Worm (Caenorhabditis elegans) whole organism, L1 larva: Measurements from ENCODE around the gene clec-148.

ENCODE experiments used
- C16A3.4 ChIP-seq: fragments of 150-350 bp; optimal IDR thresholded peaks from 2 replicates; lab custom pipeline; 2014; ENCODE audit warnings: missing biosample characterization, missing genetic modification characterization
- F16B12.6 ChIP-seq: fragments of 150-350 bp; optimal IDR thresholded peaks from 2 replicates; lab custom pipeline; 2014; ENCODE audit warnings: missing biosample characterization, missing genetic modification characterization
- Y116A8C.19 ChIP-seq: sonication (generic microtip); optimal IDR thresholded peaks from 2 replicates; lab custom pipeline; 2016; ENCODE audit warnings: missing compliant biosample characterization, missing genetic modification characterization, borderline replicate concordance
- alr-1 ChIP-seq: fragments of 200-800 bp; sonication (Bioruptor generic); optimal IDR thresholded peaks from 2 replicates; lab custom pipeline; 2018; ENCODE audit warnings: borderline replicate concordance, mild to moderate bottlenecking, missing genetic modification characterization, missing compliant biosample characterization
- aly-2 ChIP-seq: fragments of 150-350 bp; optimal IDR thresholded peaks from 2 replicates; lab custom pipeline; 2014; ENCODE audit warnings: missing biosample characterization, missing genetic modification characterization
- ama-1 ChIP-seq: fragments of 150-350 bp; optimal IDR thresholded peaks from 2 replicates; lab custom pipeline; 2014
- blmp-1 ChIP-seq: fragments of 150-350 bp; optimal IDR thresholded peaks from 2 replicates; lab custom pipeline; 2014; ENCODE audit warnings: missing biosample characterization, missing genetic modification characterization
- ceh-8 ChIP-seq: fragments of 200-800 bp; sonication (Bioruptor generic); optimal IDR thresholded peaks from 2 replicates; lab custom pipeline; 2018; ENCODE audit warnings: mild to moderate bottlenecking, missing genetic modification characterization, moderate library complexity, missing compliant biosample characterization
- ceh-82 ChIP-seq, 3 experiments: fragments of 150-350 bp in 1 of 3; sonication (generic microtip) in 2 of 3; optimal IDR thresholded peaks; 2 replicates each; lab custom pipeline; 2014 to 2017; ENCODE audit warnings: missing biosample characterization in 3 of 3, missing genetic modification characterization in 3 of 3
- ceh-88 ChIP-seq: fragments of 200-800 bp; sonication (Bioruptor generic); IDR thresholded peaks from 2 replicates; pipeline ENCODE4 v1.3.6; 2022; ENCODE audit warnings: missing genetic modification characterization, missing compliant biosample characterization
- dpl-1 ChIP-seq, 3 experiments: fragments of 150-350 bp in 2 of 3; sonication (generic microtip) in 1 of 3; optimal IDR thresholded peaks; 2 replicates each; lab custom pipeline; 2014 to 2017; ENCODE audit warnings: missing biosample characterization in 3 of 3, missing genetic modification characterization in 3 of 3, missing genetic modification reagents in 3 of 3
- efl-1 ChIP-seq, 4 experiments: fragments of 150-350 bp; optimal IDR thresholded peaks in 3 of 4; peaks in 1 of 4; 1 replicate in 1 of 4; 2 replicates in 3 of 4; lab custom pipeline; 2014; ENCODE audit warnings: missing biosample characterization in 2 of 4, missing genetic modification characterization in 2 of 4, missing genetic modification reagents in 2 of 4
- elt-3 ChIP-seq, 6 experiments: fragments of 150-350 bp in 1 of 6; sonication (generic microtip); optimal IDR thresholded peaks; 2 replicates each; lab custom pipeline; 2017 to 2018; ENCODE audit warnings: missing biosample characterization in 6 of 6, missing genetic modification characterization in 6 of 6, inconsistent platforms in 1 of 6
- fkh-4 ChIP-seq: sonication (generic microtip); optimal IDR thresholded peaks from 2 replicates; lab custom pipeline; 2016; ENCODE audit warnings: missing compliant biosample characterization, missing genetic modification characterization, borderline replicate concordance
- fos-1 ChIP-seq: fragments of 150-350 bp; optimal IDR thresholded peaks from 2 replicates; lab custom pipeline; 2014; ENCODE audit warnings: missing biosample characterization, missing genetic modification characterization
- hlh-17 ChIP-seq: fragments of 200-800 bp; sonication (Bioruptor generic); optimal IDR thresholded peaks from 2 replicates; lab custom pipeline; 2018; ENCODE audit warnings: missing genetic modification characterization, mild to moderate bottlenecking, missing compliant biosample characterization, moderate library complexity, borderline replicate concordance
- irx-1 ChIP-seq: sonication (generic microtip); optimal IDR thresholded peaks from 2 replicates; lab custom pipeline; 2016; ENCODE audit warnings: missing genetic modification characterization, missing compliant biosample characterization
- lin-14 ChIP-seq: fragments of 200-800 bp; sonication (Bioruptor generic); optimal IDR thresholded peaks from 2 replicates; lab custom pipeline; 2018; ENCODE audit warnings: mild to moderate bottlenecking, missing genetic modification characterization, moderate library complexity, missing compliant biosample characterization
- lin-15B ChIP-seq: fragments of 150-350 bp; sonication (generic microtip); optimal IDR thresholded peaks from 3 replicates; lab custom pipeline; 2014; ENCODE audit warnings: missing biosample characterization, missing genetic modification characterization
- lin-35 ChIP-seq, 2 experiments: fragments of 150-350 bp; optimal IDR thresholded peaks; 2 replicates each; lab custom pipeline; 2014; ENCODE audit warnings: missing biosample characterization in 2 of 2, missing genetic modification characterization in 2 of 2, missing genetic modification reagents in 2 of 2
- lir-3 ChIP-seq: sonication (generic microtip); optimal IDR thresholded peaks from 2 replicates; lab custom pipeline; 2016; ENCODE audit warnings: mild to moderate bottlenecking, missing genetic modification characterization, moderate library complexity, missing compliant biosample characterization; ENCODE audit not compliant: poor library complexity
- lsy-2 ChIP-seq, 2 experiments: fragments of 150-350 bp; optimal IDR thresholded peaks; 2 replicates each; lab custom pipeline; 2014; ENCODE audit warnings: missing biosample characterization in 2 of 2, missing genetic modification characterization in 2 of 2
- mdl-1 ChIP-seq, 2 experiments: fragments of 150-350 bp; optimal IDR thresholded peaks; 2 replicates each; lab custom pipeline; 2014 to 2017; ENCODE audit warnings: missing biosample characterization in 2 of 2, missing genetic modification characterization in 2 of 2, inconsistent platforms in 1 of 2
- mef-2 ChIP-seq: fragments of 150-350 bp; optimal IDR thresholded peaks from 2 replicates; lab custom pipeline; 2014; ENCODE audit warnings: missing biosample characterization, missing genetic modification characterization
- nhr-11 ChIP-seq: fragments of 150-350 bp; optimal IDR thresholded peaks from 2 replicates; lab custom pipeline; 2014; ENCODE audit warnings: missing biosample characterization, missing genetic modification characterization
- nhr-12 ChIP-seq: sonication (generic microtip); optimal IDR thresholded peaks from 2 replicates; lab custom pipeline; 2017; ENCODE audit warnings: missing biosample characterization, missing genetic modification characterization
- nhr-19 ChIP-seq: fragments of 200-800 bp; sonication (Bioruptor generic); conservative IDR thresholded peaks from 2 replicates; pipeline ENCODE4 v1.3.6; 2022; ENCODE audit warnings: missing genetic modification characterization, missing compliant biosample characterization
- nhr-20 ChIP-seq: sonication (generic microtip); optimal IDR thresholded peaks from 2 replicates; lab custom pipeline; 2016; ENCODE audit warnings: mild to moderate bottlenecking, missing genetic modification characterization, missing compliant biosample characterization
- nhr-237 ChIP-seq: fragments of 150-350 bp; optimal IDR thresholded peaks from 2 replicates; lab custom pipeline; 2014; ENCODE audit warnings: missing biosample characterization, missing genetic modification characterization
- nhr-28 ChIP-seq: fragments of 150-350 bp; optimal IDR thresholded peaks from 2 replicates; lab custom pipeline; 2014; ENCODE audit warnings: missing biosample characterization, missing genetic modification characterization
- nhr-47 ChIP-seq: sonication (generic microtip); optimal IDR thresholded peaks from 2 replicates; lab custom pipeline; 2016; ENCODE audit warnings: mild to moderate bottlenecking, missing genetic modification characterization, moderate library complexity, missing compliant biosample characterization
- nhr-71 ChIP-seq: sonication (generic microtip); optimal IDR thresholded peaks from 2 replicates; lab custom pipeline; 2016; ENCODE audit warnings: mild to moderate bottlenecking, missing genetic modification characterization, moderate library complexity, missing compliant biosample characterization
- nhr-76 ChIP-seq: sonication (generic microtip); optimal IDR thresholded peaks from 2 replicates; lab custom pipeline; 2017; ENCODE audit warnings: missing biosample characterization, missing genetic modification characterization
- nhr-77 ChIP-seq: fragments of 150-350 bp; optimal IDR thresholded peaks from 2 replicates; lab custom pipeline; 2014; ENCODE audit warnings: missing biosample characterization, missing genetic modification characterization
- nhr-85 ChIP-seq: sonication (generic microtip); peaks from one replicate; lab custom pipeline; 2016; ENCODE audit warnings: missing genetic modification characterization, inconsistent platforms, missing compliant biosample characterization
- nhr-90 ChIP-seq: sonication (generic microtip); optimal IDR thresholded peaks from 2 replicates; lab custom pipeline; 2016; ENCODE audit warnings: mild to moderate bottlenecking, missing genetic modification characterization, missing compliant biosample characterization; ENCODE audit not compliant: poor library complexity
- pag-3 ChIP-seq: sonication (generic microtip); optimal IDR thresholded peaks from 2 replicates; lab custom pipeline; 2017; ENCODE audit warnings: missing genetic modification characterization, mild to moderate bottlenecking, missing compliant biosample characterization, antibody characterized with exemption, borderline replicate concordance; ENCODE audit not compliant: insufficient read depth
- rnt-1 ChIP-seq: sonication (generic microtip); optimal IDR thresholded peaks from 2 replicates; lab custom pipeline; 2016; ENCODE audit warnings: mild to moderate bottlenecking, missing genetic modification characterization, moderate library complexity, missing compliant biosample characterization
- skn-1 ChIP-seq: fragments of 150-350 bp; optimal IDR thresholded peaks from 2 replicates; lab custom pipeline; 2014; ENCODE audit warnings: missing biosample characterization, missing genetic modification characterization
- snu-23 ChIP-seq: sonication (generic microtip); optimal IDR thresholded peaks from 2 replicates; lab custom pipeline; 2016; ENCODE audit warnings: missing genetic modification characterization, missing compliant biosample characterization
- sup-37 ChIP-seq: fragments of 200-800 bp; sonication (Bioruptor generic); optimal IDR thresholded peaks from 2 replicates; lab custom pipeline; 2018; ENCODE audit warnings: mild to moderate bottlenecking, missing genetic modification characterization, missing compliant biosample characterization
- swsn-7 ChIP-seq: sonication (generic microtip); optimal IDR thresholded peaks from 2 replicates; lab custom pipeline; 2016; ENCODE audit warnings: missing genetic modification characterization, missing compliant biosample characterization
- tbx-2 ChIP-seq: sonication (generic microtip); optimal IDR thresholded peaks from 2 replicates; lab custom pipeline; 2016; ENCODE audit warnings: missing genetic modification characterization, missing compliant biosample characterization
- unc-30 ChIP-seq: sonication (generic microtip); optimal IDR thresholded peaks from 2 replicates; lab custom pipeline; 2017; ENCODE audit warnings: missing biosample characterization, missing genetic modification characterization
- vab-15 ChIP-seq: sonication (generic microtip); optimal IDR thresholded peaks from 2 replicates; lab custom pipeline; 2017; ENCODE audit warnings: missing genotype, mild to moderate bottlenecking, missing genetic modification characterization, missing compliant biosample characterization
- xbp-1 ChIP-seq: sonication (generic microtip); optimal IDR thresholded peaks from 2 replicates; lab custom pipeline; 2016; ENCODE audit warnings: missing genetic modification characterization, missing compliant biosample characterization
- zip-4 ChIP-seq: fragments of 200-800 bp; sonication (Bioruptor generic); optimal IDR thresholded peaks from 2 replicates; lab custom pipeline; 2018; ENCODE audit warnings: mild to moderate bottlenecking, missing genetic modification characterization, moderate library complexity, missing compliant biosample characterization

clec-148 gene

ce11 chrIII:189280-189679 is 13.6 kb upstream of the clec-148 start:
- no peak for TF ChIP-seq ceh-88
- TF ChIP-seq skn-1 (tag; lab: Kevin White, UChicago), result no peak
- TF ChIP-seq Y116A8C.19 (tag; lab: Kevin White, UChicago), result no peak
- TF ChIP-seq mdl-1 (tag; optimal IDR thresholded peaks at IDR 0.05; lab: Kevin White, UChicago), result no peak
- no peak for TF ChIP-seq nhr-77 (tag; lab: Kevin White, UChicago)
- TF ChIP-seq ama-1, result no peak
- TF ChIP-seq nhr-20 (tag; lab: Kevin White, UChicago), result no peak
- TF ChIP-seq, all 84 proteins: peak for 0

- TF ChIP-seq nhr-20 (tag; lab: Kevin White, UChicago) (no peak), nhr-77 (tag; lab: Kevin White, UChicago) (no peak), nhr-237 (no peak), skn-1 (tag; lab: Kevin White, UChicago) (peak; percentile 74), fos-1 (tag; lab: Kevin White, UChicago) (no peak), nhr-47 (tag; lab: Kevin White, UChicago) (peak; percentile 39), aly-2 (tag; lab: Kevin White, UChicago) (no peak), lin-15B (tag; lab: Kevin White, UChicago) (no peak), irx-1 (tag; lab: Kevin White, UChicago) (peak; percentile 38), nhr-19 (GFP tag; lab: Robert Waterston, UW) (no peak), C16A3.4 (tag; lab: Kevin White, UChicago) (peak; percentile 22), elt-3 (tag; optimal IDR thresholded peaks at IDR 0.05; lab: Kevin White, UChicago) (no peak), hlh-17 (no peak), swsn-7 (tag; lab: Kevin White, UChicago) (peak; percentile 3), fkh-4 (tag; lab: Kevin White, UChicago) (no peak), nhr-76 (tag; lab: Kevin White, UChicago) (no peak), xbp-1 (tag; lab: Kevin White, UChicago) (peak; percentile 7), zip-4 (no peak), nhr-90 (tag; lab: Kevin White, UChicago) (no peak), blmp-1 (tag; lab: Kevin White, UChicago) (peak; percentile 12), alr-1 (tag; lab: Kevin White, UChicago) (no peak), rnt-1 (tag; lab: Kevin White, UChicago) (no peak), vab-15 (tag; lab: Kevin White, UChicago) (no peak), efl-1 (optimal IDR thresholded peaks at IDR 0.05; lab: Kevin White, UChicago) (peak; percentile 12 to 39), efl-1 (GFP tag; optimal IDR thresholded peaks at IDR 0.05 in 1 of 2; lab: Kevin White, UChicago) (peak; percentile 20 to 34), snu-23 (GFP tag; lab: Kevin White, UChicago) (peak; percentile 48), F16B12.6 (tag; lab: Kevin White, UChicago) (no peak), dpl-1 (GFP tag; optimal IDR thresholded peaks at IDR 0.05; lab: Kevin White, UChicago) (peak in 2 of 3 experiments; percentile 24 to 50), lsy-2 (tag; optimal IDR thresholded peaks at IDR 0.05; lab: Kevin White, UChicago) (peak; percentile 21 to 57), lin-35 (GFP tag; optimal IDR thresholded peaks at IDR 0.05; lab: Kevin White, UChicago) (peak; percentile 17 to 61), ceh-8 (GFP tag; lab: Kevin White, UChicago) (no peak), lin-14 (GFP tag; lab: Kevin White, UChicago) (no peak), tbx-2 (tag; lab: Kevin White, UChicago) (peak; percentile 22), mef-2 (tag; lab: Kevin White, UChicago) (no peak), lir-3 (no peak), sup-37 (GFP tag; lab: Kevin White, UChicago) (no peak), pag-3 (no peak), ceh-82 (tag; optimal IDR thresholded peaks at IDR 0.05; lab: Kevin White, UChicago) (no peak), Y116A8C.19 (tag; lab: Kevin White, UChicago) (no peak), nhr-71 (tag; lab: Kevin White, UChicago) (peak; percentile 38), nhr-12 (tag; lab: Kevin White, UChicago) (no peak), unc-30 (tag; lab: Kevin White, UChicago) (no peak), ama-1 (no peak), nhr-85 (tag; lab: Kevin White, UChicago) (peak; percentile 75), nhr-28 (no peak), nhr-11 (no peak)
Observed at ce11 chrIII:188426-188888, 12.8 kb upstream of the clec-148 start, which contains the start of gene ubc-20. Gene ubc-20 (plus strand): TSS chrIII:188838.
